Fruit fly (Drosophila melanogaster) whole organism, embryonic: ENCODE measurements around the gene CG9926.
A peak's percentile ranks its signal among the peaks of the same experiment; 100 is the strongest.

Experiments used
- CG32532 ChIP-seq: fragments of 200-800 bp; sonication (Bioruptor generic); IDR thresholded peaks from 2 replicates; pipeline ENCODE4 v1.3.6; 2022; ENCODE audit warnings: missing biosample characterization, missing genetic modification characterization
- CG6765 ChIP-seq: fragments of 200-800 bp; sonication (Bioruptor generic); optimal IDR thresholded peaks from 3 replicates; lab custom pipeline; 2017; ENCODE audit warnings: missing biosample characterization, mild to moderate bottlenecking, missing genetic modification characterization
- Dp ChIP-seq: fragments of 200-800 bp; sonication (Bioruptor generic); optimal IDR thresholded peaks from 2 replicates; lab custom pipeline; 2018; ENCODE audit warnings: missing biosample characterization, mild to moderate bottlenecking, missing genetic modification characterization, moderate library complexity
- GATAe ChIP-seq: fragments of 200-800 bp; sonication (Bioruptor generic); conservative IDR thresholded peaks from 2 replicates; pipeline ENCODE4 v1.3.6; 2022; ENCODE audit warnings: missing biosample characterization, missing genetic modification characterization
- Med ChIP-seq: fragments of 200-800 bp; sonication (Bioruptor generic); peaks from one replicate; lab custom pipeline; 2016; ENCODE audit warnings: missing biosample characterization, missing genetic modification characterization, mild to moderate bottlenecking, inconsistent platforms, moderate library complexity
- NC2β ChIP-seq: fragments of 200-800 bp; sonication (Bioruptor generic); optimal IDR thresholded peaks from 2 replicates; lab custom pipeline; 2016; ENCODE audit warnings: missing biosample characterization, missing genetic modification characterization
- ara ChIP-seq: fragments of 200-800 bp; sonication (Bioruptor generic); IDR thresholded peaks from 2 replicates; pipeline ENCODE4 v1.3.6; 2022; ENCODE audit warnings: missing biosample characterization, missing genetic modification characterization
- kni ChIP-seq: fragments of 200-800 bp; sonication (Bioruptor generic); optimal IDR thresholded peaks from 3 replicates; lab custom pipeline; 2017; ENCODE audit warnings: mild to moderate bottlenecking, missing biosample characterization, missing genetic modification reagents, missing genetic modification characterization

DNA sequence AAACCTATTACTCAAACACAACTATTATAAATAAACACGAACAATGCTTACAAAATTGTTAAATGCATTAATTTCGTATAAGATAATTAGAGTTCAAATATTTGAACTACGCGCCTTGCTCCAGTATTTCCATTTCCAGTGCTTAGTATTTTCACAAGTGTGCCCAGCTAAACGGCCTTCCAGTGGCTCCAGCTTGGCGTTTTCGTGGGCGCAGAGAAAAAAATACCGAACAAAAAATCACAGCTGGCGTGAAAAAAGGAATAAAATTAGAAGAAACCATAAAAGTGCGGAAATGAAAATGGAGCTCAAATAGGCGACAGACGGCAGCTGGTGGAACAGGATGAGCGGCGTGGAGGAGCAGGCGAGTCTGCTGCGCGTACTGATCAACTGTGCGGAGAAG is 7.6 kb upstream of the CG9926 start, which contains the start of gene Ipp:
- peak; percentile 85 for TF ChIP-seq Dp (GFP tag; lab: Kevin White, UChicago)
- no peak for TF ChIP-seq CG32532
- no peak for TF ChIP-seq NC2β
- TF ChIP-seq ara (GFP tag; lab: Robert Waterston, UW): no peak
- TF ChIP-seq kni (GFP tag; lab: Kevin White, UChicago): no peak
- TF ChIP-seq CG6765: no peak
- no peak for TF ChIP-seq Med (GFP tag; lab: Kevin White, UChicago)
- no peak for TF ChIP-seq GATAe
